Fruit fly (Drosophila melanogaster) whole organism, embryonic: ENCODE data around the gene Pgant2.

Source experiments
- Adf1 ChIP-seq: fragments of 200-800 bp; sonication (Bioruptor generic); IDR thresholded peaks from 2 replicates; pipeline ENCODE4 v1.3.6; 2022; ENCODE audit warnings: missing biosample characterization, missing genetic modification characterization
- Bgb ChIP-seq: fragments of 200-800 bp; sonication (Bioruptor generic); IDR thresholded peaks from 2 replicates; pipeline ENCODE4 v1.3.6; 2022; ENCODE audit warnings: missing biosample characterization, missing genetic modification characterization; ENCODE audit not compliant: partially characterized antibody
- C15 ChIP-seq: fragments of 200-800 bp; sonication (Bioruptor generic); IDR thresholded peaks from 3 replicates; pipeline ENCODE4 v1.3.6; 2022; ENCODE audit warnings: missing biosample characterization, missing genetic modification characterization
- CG10654 ChIP-seq: fragments of 200-800 bp; sonication (Bioruptor generic); optimal IDR thresholded peaks from 2 replicates; lab custom pipeline; 2016; ENCODE audit warnings: missing biosample characterization, missing genetic modification characterization
- CG11247 ChIP-seq: fragments of 200-800 bp; sonication (Bioruptor generic); IDR thresholded peaks from 2 replicates; pipeline ENCODE4 v1.3.6; 2022; ENCODE audit warnings: missing biosample characterization, missing genetic modification characterization
- CG11696 ChIP-seq: fragments of 200-800 bp; sonication (Bioruptor generic); IDR thresholded peaks from 2 replicates; pipeline ENCODE4 v1.3.6; 2022; ENCODE audit warnings: missing biosample characterization, missing genetic modification characterization
- CG12391 ChIP-seq: fragments of 200-800 bp; sonication (Bioruptor generic); optimal IDR thresholded peaks from 3 replicates; lab custom pipeline; 2018; ENCODE audit warnings: missing biosample characterization, mild to moderate bottlenecking, missing genetic modification characterization, moderate library complexity
- CG12744 ChIP-seq: fragments of 200-800 bp; sonication (Bioruptor generic); optimal IDR thresholded peaks from 2 replicates; lab custom pipeline; 2016; ENCODE audit warnings: missing biosample characterization, missing genetic modification characterization
- CG13775 ChIP-seq: fragments of 200-800 bp; sonication (Bioruptor generic); optimal IDR thresholded peaks from 3 replicates; lab custom pipeline; 2017; ENCODE audit warnings: missing biosample characterization, mild to moderate bottlenecking, missing genetic modification characterization
- CG15601 ChIP-seq: fragments of 200-800 bp; sonication (Bioruptor generic); optimal IDR thresholded peaks from 3 replicates; lab custom pipeline; 2019; ENCODE audit warnings: missing biosample characterization, mild to moderate bottlenecking, missing genetic modification characterization, moderate library complexity
- CG16815 ChIP-seq: fragments of 200-800 bp; sonication (Bioruptor generic); optimal IDR thresholded peaks from 3 replicates; lab custom pipeline; 2017; ENCODE audit warnings: missing biosample characterization, mild to moderate bottlenecking, missing genetic modification characterization
- CG17385 ChIP-seq: fragments of 200-800 bp; sonication (Bioruptor generic); optimal IDR thresholded peaks from 3 replicates; lab custom pipeline; 2018; ENCODE audit warnings: missing biosample characterization, mild to moderate bottlenecking, missing genetic modification characterization
- CG34422 ChIP-seq: fragments of 200-800 bp; sonication (Bioruptor generic); IDR thresholded peaks from 3 replicates; pipeline ENCODE4 v1.3.6; 2022; ENCODE audit warnings: missing biosample characterization, missing genetic modification characterization
- CG3995 ChIP-seq: fragments of 200-800 bp; sonication (Bioruptor generic); optimal IDR thresholded peaks from 3 replicates; lab custom pipeline; 2016; ENCODE audit warnings: missing biosample characterization, missing genetic modification characterization
- CG42726 ChIP-seq: fragments of 200-800 bp; sonication (Bioruptor generic); IDR thresholded peaks from 2 replicates; pipeline ENCODE4 v1.3.6; 2022; ENCODE audit warnings: missing biosample characterization, missing genetic modification characterization; ENCODE audit not compliant: partially characterized antibody
- CG4424 ChIP-seq: fragments of 200-800 bp; sonication (Bioruptor generic); optimal IDR thresholded peaks from 3 replicates; lab custom pipeline; 2016; ENCODE audit warnings: missing biosample characterization, missing genetic modification characterization
- CG8089 ChIP-seq: fragments of 200-800 bp; sonication (Bioruptor generic); optimal IDR thresholded peaks from 3 replicates; lab custom pipeline; 2016; ENCODE audit warnings: missing biosample characterization, missing genetic modification characterization
- CG8359 ChIP-seq: fragments of 200-800 bp; sonication (Bioruptor generic); optimal IDR thresholded peaks from 2 replicates; lab custom pipeline; 2017; ENCODE audit warnings: missing biosample characterization, mild to moderate bottlenecking, missing genetic modification characterization, borderline replicate concordance
- CG9609 ChIP-seq: fragments of 200-800 bp; sonication (Bioruptor generic); optimal IDR thresholded peaks from 3 replicates; lab custom pipeline; 2016; ENCODE audit warnings: missing biosample characterization, missing genetic modification characterization
- Dad ChIP-seq: fragments of 200-800 bp; sonication (Bioruptor generic); optimal IDR thresholded peaks from 3 replicates; lab custom pipeline; 2016; ENCODE audit warnings: missing biosample characterization, missing genetic modification characterization
- Eip74EF ChIP-seq, 2 experiments: fragments of 200-800 bp in 1 of 2; fragments of >200 bp in 1 of 2; sonication (Bioruptor generic) in 1 of 2; optimal IDR thresholded peaks; 2 replicates each; lab custom pipeline; 2017 to 2019; ENCODE audit warnings: missing biosample characterization in 2 of 2, missing genetic modification characterization in 2 of 2, mild to moderate bottlenecking in 1 of 2, moderate library complexity in 1 of 2
- Jarid2 ChIP-seq: fragments of 200-800 bp; sonication (Bioruptor generic); optimal IDR thresholded peaks from 3 replicates; lab custom pipeline; 2017; ENCODE audit warnings: mild to moderate bottlenecking, missing biosample characterization, missing genetic modification reagents, missing genetic modification characterization
- Meics ChIP-seq: fragments of 200-800 bp; sonication (Bioruptor generic); optimal IDR thresholded peaks from 2 replicates; lab custom pipeline; 2017; ENCODE audit warnings: missing biosample characterization, mild to moderate bottlenecking, missing genetic modification characterization
- Mes4 ChIP-seq: fragments of 200-800 bp; sonication (Bioruptor generic); optimal IDR thresholded peaks from 2 replicates; lab custom pipeline; 2016; ENCODE audit warnings: missing biosample characterization, missing genetic modification characterization
- NC2β ChIP-seq: fragments of 200-800 bp; sonication (Bioruptor generic); optimal IDR thresholded peaks from 2 replicates; lab custom pipeline; 2016; ENCODE audit warnings: missing biosample characterization, missing genetic modification characterization
- PHDP ChIP-seq: fragments of 200-800 bp; sonication (Bioruptor generic); optimal IDR thresholded peaks from 3 replicates; lab custom pipeline; 2018; ENCODE audit warnings: missing biosample characterization, mild to moderate bottlenecking, missing genetic modification characterization, moderate library complexity
- Sox100B ChIP-seq: fragments of 200-800 bp; sonication (Bioruptor generic); optimal IDR thresholded peaks from 3 replicates; lab custom pipeline; 2018; ENCODE audit warnings: missing biosample characterization, mild to moderate bottlenecking, missing genetic modification characterization
- Ssrp ChIP-seq: fragments of 200-800 bp; sonication (Bioruptor generic); optimal IDR thresholded peaks from 2 replicates; lab custom pipeline; 2018; ENCODE audit warnings: missing biosample characterization, mild to moderate bottlenecking, missing genetic modification characterization, moderate library complexity
- chm ChIP-seq: fragments of 200-800 bp; sonication (Bioruptor generic); IDR thresholded peaks from 2 replicates; pipeline ENCODE4 v1.3.6; 2022; ENCODE audit warnings: missing biosample characterization, missing genetic modification characterization
- ems ChIP-seq: fragments of 200-800 bp; sonication (Bioruptor generic); optimal IDR thresholded peaks from 3 replicates; lab custom pipeline; 2016; ENCODE audit warnings: missing biosample characterization, missing genetic modification characterization
- eve ChIP-seq, 2 experiments: fragments of >200 bp; optimal IDR thresholded peaks; 2 replicates each; lab custom pipeline; 2017; ENCODE audit warnings: missing biosample characterization in 2 of 2, missing genetic modification characterization in 2 of 2
- fu2 ChIP-seq: fragments of 200-800 bp; sonication (Bioruptor generic); optimal IDR thresholded peaks from 2 replicates; lab custom pipeline; 2016; ENCODE audit warnings: missing biosample characterization, missing genetic modification characterization
- gfzf ChIP-seq: fragments of 200-800 bp; sonication (Bioruptor generic); optimal IDR thresholded peaks from 2 replicates; lab custom pipeline; 2016; ENCODE audit warnings: missing biosample characterization, mild to moderate bottlenecking, missing genetic modification characterization, moderate library complexity
- gt ChIP-seq: fragments of 200-800 bp; sonication (Bioruptor generic); IDR thresholded peaks from 2 replicates; pipeline ENCODE4 v1.3.6; 2022; ENCODE audit warnings: missing biosample characterization, missing genetic modification characterization
- hkb ChIP-seq, 2 experiments: fragments of 200-800 bp in 1 of 2; fragments of >200 bp in 1 of 2; sonication (Bioruptor generic) in 1 of 2; IDR thresholded peaks in 1 of 2; optimal IDR thresholded peaks in 1 of 2; 2 replicates each; pipeline versions ENCODE4 v1.3.6 to Lab custom; 2017 to 2022; ENCODE audit warnings: missing biosample characterization in 1 of 2, missing genetic modification characterization in 1 of 2
- kni ChIP-seq: fragments of 200-800 bp; sonication (Bioruptor generic); optimal IDR thresholded peaks from 3 replicates; lab custom pipeline; 2017; ENCODE audit warnings: mild to moderate bottlenecking, missing biosample characterization, missing genetic modification reagents, missing genetic modification characterization
- mld ChIP-seq: fragments of 200-800 bp; sonication (Bioruptor generic); IDR thresholded peaks from 3 replicates; pipeline ENCODE4 v1.3.6; 2022; ENCODE audit warnings: missing biosample characterization, missing genetic modification characterization; ENCODE audit not compliant: partially characterized antibody
- nmo ChIP-seq: fragments of 200-800 bp; sonication (Bioruptor generic); optimal IDR thresholded peaks from 2 replicates; lab custom pipeline; 2018; ENCODE audit warnings: missing biosample characterization, mild to moderate bottlenecking, missing genetic modification characterization, moderate library complexity
- pan ChIP-seq, 4 experiments: fragments of >200 bp in 3 of 4; fragments of 200-800 bp in 1 of 4; sonication (Bioruptor generic) in 1 of 4; optimal IDR thresholded peaks in 3 of 4; IDR thresholded peaks in 1 of 4; 2 replicates each; pipeline versions ENCODE4 v1.3.6 to Lab custom; 2017 to 2022; ENCODE audit warnings: missing biosample characterization in 2 of 4, missing genetic modification characterization in 2 of 4, mixed read lengths in 1 of 4
- pfk ChIP-seq: fragments of 200-800 bp; sonication (Bioruptor generic); optimal IDR thresholded peaks from 2 replicates; lab custom pipeline; 2018; ENCODE audit warnings: missing biosample characterization, mild to moderate bottlenecking, missing genetic modification characterization, moderate library complexity
- pita ChIP-seq: fragments of 200-800 bp; sonication (Bioruptor generic); optimal IDR thresholded peaks from 2 replicates; lab custom pipeline; 2017; ENCODE audit warnings: missing biosample characterization, mild to moderate bottlenecking, missing genetic modification characterization
- sc ChIP-seq, 3 experiments: fragments of >200 bp in 2 of 3; fragments of 200-800 bp in 1 of 3; sonication (Bioruptor generic) in 1 of 3; optimal IDR thresholded peaks; 2 replicates in 2 of 3; 3 replicates in 1 of 3; lab custom pipeline; 2017; ENCODE audit warnings: mild to moderate bottlenecking in 1 of 3, missing biosample characterization in 1 of 3, missing genetic modification characterization in 1 of 3, missing genetic modification reagents in 1 of 3
- scrt ChIP-seq: fragments of 200-800 bp; sonication (Bioruptor generic); optimal IDR thresholded peaks from 2 replicates; lab custom pipeline; 2018; ENCODE audit warnings: missing biosample characterization, mild to moderate bottlenecking, missing genetic modification characterization, moderate library complexity
- shn ChIP-seq: fragments of 200-800 bp; sonication (Bioruptor generic); optimal IDR thresholded peaks from 3 replicates; lab custom pipeline; 2016; ENCODE audit warnings: missing biosample characterization, missing genetic modification characterization
- slou ChIP-seq: fragments of 200-800 bp; sonication (Bioruptor generic); optimal IDR thresholded peaks from 3 replicates; lab custom pipeline; 2016; ENCODE audit warnings: missing biosample characterization, missing genetic modification characterization
- tx ChIP-seq: fragments of 200-800 bp; sonication (Bioruptor generic); optimal IDR thresholded peaks from 2 replicates; lab custom pipeline; 2016; ENCODE audit warnings: missing biosample characterization, missing genetic modification characterization
- unc-4 ChIP-seq: fragments of 200-800 bp; sonication (Bioruptor generic); IDR thresholded peaks from 2 replicates; pipeline ENCODE4 v1.3.6; 2022; ENCODE audit warnings: missing biosample characterization, missing genetic modification characterization; ENCODE audit not compliant: partially characterized antibody
- unpg ChIP-seq: fragments of 200-800 bp; sonication (Bioruptor generic); optimal IDR thresholded peaks from 3 replicates; lab custom pipeline; 2018; ENCODE audit warnings: missing biosample characterization, mild to moderate bottlenecking, missing genetic modification characterization, moderate library complexity
- wdn ChIP-seq: fragments of 200-800 bp; sonication (Bioruptor generic); IDR thresholded peaks from 2 replicates; pipeline ENCODE4 v1.3.6; 2022; ENCODE audit warnings: missing biosample characterization, missing genetic modification characterization

Pgant2 gene

DNA sequence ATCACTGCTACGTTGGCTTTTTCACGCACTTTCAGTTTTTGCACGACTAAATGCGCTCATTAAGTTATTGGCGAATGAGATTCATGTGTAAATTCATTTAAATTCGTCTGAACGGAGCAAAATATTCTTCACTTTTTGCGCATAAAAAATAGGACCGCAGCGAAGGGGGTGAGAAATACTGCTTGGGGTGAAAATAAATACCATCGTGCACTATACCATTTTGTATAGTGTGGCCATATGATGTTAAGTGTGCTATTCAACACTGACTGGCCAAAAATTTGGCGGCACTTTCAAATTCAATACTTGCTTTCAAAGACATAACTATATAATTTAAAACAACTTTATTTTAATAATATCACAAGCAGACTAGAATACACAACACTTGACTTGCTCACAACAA is 53.3 kb downstream of the Pgant2 start, which contains the start of gene GramD1B (continued):
- TF ChIP-seq CG13775 (no peak), Dad (GFP tag; lab: Kevin White, UChicago) (no peak), Ssrp (tag; lab: Kevin White, UChicago) (no peak), sc (optimal IDR thresholded peaks at IDR 0.05; lab: Kevin White, UChicago) (no peak), sc (GFP tag; optimal IDR thresholded peaks at IDR 0.05; lab: Kevin White, UChicago) (no peak), CG11696 (no peak), eve (GFP tag; optimal IDR thresholded peaks at IDR 0.05; lab: Kevin White, UChicago) (no peak), CG16815 (GFP tag; lab: Kevin White, UChicago) (no peak), NC2β (GFP tag; lab: Kevin White, UChicago) (no peak), chm (GFP tag; lab: Robert Waterston, UW) (no peak), gt (GFP tag; lab: Robert Waterston, UW) (no peak), CG17385 (GFP tag; lab: Kevin White, UChicago) (no peak), CG12744 (no peak), CG10654 (GFP tag; lab: Kevin White, UChicago) (no peak), fu2 (GFP tag; lab: Kevin White, UChicago) (peak; percentile 7), unc-4 (GFP tag; lab: Robert Waterston, UW) (peak; percentile 32; the same call in 1 of the 2 replicates), Adf1 (no peak), CG8089 (GFP tag; lab: Kevin White, UChicago) (no peak), CG34422 (no peak), nmo (GFP tag; lab: Kevin White, UChicago) (peak; percentile 16), C15 (no peak), Mes4 (GFP tag; lab: Kevin White, UChicago) (no peak), CG15601 (tag; lab: Kevin White, UChicago) (peak; percentile 10), scrt (GFP tag; lab: Kevin White, UChicago) (no peak), tx (GFP tag; lab: Kevin White, UChicago) (no peak), ems (no peak), CG4424 (GFP tag; lab: Kevin White, UChicago) (peak; percentile 5), Meics (GFP tag; lab: Kevin White, UChicago) (peak; percentile 15), kni (GFP tag; lab: Kevin White, UChicago) (no peak), pfk (no peak), CG11247 (no peak), CG8359 (GFP tag; lab: Kevin White, UChicago) (no peak), CG12391 (tag; lab: Kevin White, UChicago) (peak; percentile 26), unpg (no peak), mld (no peak), Bgb (GFP tag; lab: Robert Waterston, UW) (peak; percentile 50), Sox100B (GFP tag; lab: Kevin White, UChicago) (no peak), hkb (optimal IDR thresholded peaks at IDR 0.05; lab: Kevin White, UChicago) (no peak), hkb (GFP tag; IDR thresholded peaks at IDR 0.05; lab: Robert Waterston, UW) (no peak), gfzf (GFP tag; lab: Kevin White, UChicago) (peak; percentile 92), shn (GFP tag; lab: Kevin White, UChicago) (no peak), PHDP (tag; lab: Kevin White, UChicago) (peak; percentile 38), Jarid2 (no peak), slou (GFP tag; lab: Kevin White, UChicago) (no peak), pita (GFP tag; lab: Kevin White, UChicago) (no peak), CG9609 (peak; percentile 12), wdn (no peak), pan (optimal IDR thresholded peaks at IDR 0.05; lab: Kevin White, UChicago) (no peak), pan (GFP tag; optimal IDR thresholded peaks at IDR 0.05 in 1 of 2, IDR thresholded peaks at IDR 0.05 in 1 of 2) (no peak), CG42726 (GFP tag; lab: Robert Waterston, UW) (no peak), Eip74EF (GFP tag; optimal IDR thresholded peaks at IDR 0.05; lab: Kevin White, UChicago) (no peak), CG3995 (peak; percentile 72)
